Worm (Caenorhabditis elegans): Measurements from ENCODE around the gene K01B6.3.

K01B6.3 gene

ce11 chrIII:9329266-9329665 is 29.2 kb downstream of the K01B6.3 start, which contains the start of gene C40H1.3:
TSS of gene C40H1.3 (minus strand) at chrIII:9329366.
- TF ChIP-seq nhr-6 (tag; optimal IDR thresholded peaks at IDR 0.05) (no peak), ztf-1 (GFP tag; conservative IDR thresholded peaks at IDR 0.05) (no peak), gmeb-1 (tag; optimal IDR thresholded peaks at IDR 0.05) (no peak), alr-1 (tag; optimal IDR thresholded peaks at IDR 0.05) (no peak), ztf-11 (tag; optimal IDR thresholded peaks at IDR 0.05) (no peak), ceh-16 (tag; optimal IDR thresholded peaks at IDR 0.05) (no peak), nhr-25 (tag; optimal IDR thresholded peaks at IDR 0.05) (no peak), nhr-23 (tag; optimal IDR thresholded peaks at IDR 0.05) (no peak), mbf-1 (tag; optimal IDR thresholded peaks at IDR 0.05) (no peak), crh-2 (tag; optimal IDR thresholded peaks at IDR 0.05) (no peak), nhr-21 (tag; optimal IDR thresholded peaks at IDR 0.05) (no peak), lin-11 (tag; optimal IDR thresholded peaks at IDR 0.05) (no peak), nhr-77 (tag; optimal IDR thresholded peaks at IDR 0.05) (no peak), sem-4 (tag; optimal IDR thresholded peaks at IDR 0.05) (no peak)

- TF ChIP-seq blmp-1 (tag; optimal IDR thresholded peaks at IDR 0.05; ENCODE audit: insufficient read depth) (no peak), nhr-237 (tag; optimal IDR thresholded peaks at IDR 0.05) (no peak), dmd-4 (tag; optimal IDR thresholded peaks at IDR 0.05) (no peak), C34F6.9 (tag; optimal IDR thresholded peaks at IDR 0.05) (no peak), zag-1 (tag; optimal IDR thresholded peaks at IDR 0.05) (no peak), nhr-6 (tag; optimal IDR thresholded peaks at IDR 0.05) (no peak), unc-39 (tag; optimal IDR thresholded peaks at IDR 0.05) (no peak), unc-62 (GFP tag; optimal IDR thresholded peaks at IDR 0.05) (no peak), lin-39 (tag; optimal IDR thresholded peaks at IDR 0.05) (no peak), fos-1 (tag; optimal IDR thresholded peaks at IDR 0.05) (no peak), sma-3 (GFP tag; optimal IDR thresholded peaks at IDR 0.05) (no peak)
Measured at ce11 chrIII:9329790-9330366, 29.9 kb downstream of the K01B6.3 start, which contains the start of gene ttr-5. TSS of gene ttr-5 (plus strand) at chrIII:9330316.

ce11 chrIII:9331084-9331564 is 31.1 kb downstream of the K01B6.3 start, which contains the start of gene ufc-1:
TSS of gene ufc-1 (plus strand) at chrIII:9331514.
- peak in 1 of 2 experiments; percentile 74 for TF ChIP-seq lsy-2 (tag; optimal IDR thresholded peaks at IDR 0.05)
- TF ChIP-seq elt-3 (tag; optimal IDR thresholded peaks at IDR 0.05): no peak
- no peak for TF ChIP-seq lin-39 (tag; optimal IDR thresholded peaks at IDR 0.05)
- TF ChIP-seq C34F6.9 (tag; optimal IDR thresholded peaks at IDR 0.05): peak; percentile 24

ce11 chrIII:9334174-9334573 is 34.2 kb downstream of the K01B6.3 start, which contains the start of gene elo-4:
TSS of gene elo-4 (minus strand) at chrIII:9334274.
- TF ChIP-seq peb-1 (tag; optimal IDR thresholded peaks at IDR 0.05) (no peak), ceh-16 (tag; optimal IDR thresholded peaks at IDR 0.05) (no peak), nhr-6 (tag; optimal IDR thresholded peaks at IDR 0.05) (no peak), gmeb-1 (tag; optimal IDR thresholded peaks at IDR 0.05) (no peak), crh-2 (tag; optimal IDR thresholded peaks at IDR 0.05) (no peak), alr-1 (tag; optimal IDR thresholded peaks at IDR 0.05) (no peak), fos-1 (tag; optimal IDR thresholded peaks at IDR 0.05) (no peak)

- TF ChIP-seq nhr-237 (tag; optimal IDR thresholded peaks at IDR 0.05): no peak
- no peak for TF ChIP-seq sma-9 (GFP tag; optimal IDR thresholded peaks at IDR 0.05)
- no peak for TF ChIP-seq sma-9 (tag; optimal IDR thresholded peaks at IDR 0.05)
- no peak for TF ChIP-seq nhr-129 (tag; optimal IDR thresholded peaks at IDR 0.05)
- no peak for TF ChIP-seq ZK546.5 (tag; optimal IDR thresholded peaks at IDR 0.05)
- no peak for TF ChIP-seq nhr-77 (tag; optimal IDR thresholded peaks at IDR 0.05)
- no peak for TF ChIP-seq unc-55 (GFP tag; optimal IDR thresholded peaks at IDR 0.05)
- no peak for TF ChIP-seq egl-27 (tag; optimal IDR thresholded peaks at IDR 0.05)
- no peak for TF ChIP-seq elt-3 (tag; optimal IDR thresholded peaks at IDR 0.05)
- no peak for TF ChIP-seq nhr-25 (tag; optimal IDR thresholded peaks at IDR 0.05)
- no peak for TF ChIP-seq nhr-11 (tag; optimal IDR thresholded peaks at IDR 0.05)
- no peak for TF ChIP-seq unc-39 (tag; optimal IDR thresholded peaks at IDR 0.05)
- TF ChIP-seq blmp-1 (tag; optimal IDR thresholded peaks at IDR 0.05; ENCODE audit: insufficient read depth): no peak
- no peak for TF ChIP-seq mdl-1 (tag; optimal IDR thresholded peaks at IDR 0.05)
- TF ChIP-seq nhr-6 (tag; optimal IDR thresholded peaks at IDR 0.05): no peak
- no peak for TF ChIP-seq fos-1 (tag; optimal IDR thresholded peaks at IDR 0.05)
Measured at ce11 chrIII:9335076-9335475, 35.1 kb downstream of the K01B6.3 start.
